Worm (Caenorhabditis elegans): ENCODE measurements around the gene Y64G10A.2.

DNA sequence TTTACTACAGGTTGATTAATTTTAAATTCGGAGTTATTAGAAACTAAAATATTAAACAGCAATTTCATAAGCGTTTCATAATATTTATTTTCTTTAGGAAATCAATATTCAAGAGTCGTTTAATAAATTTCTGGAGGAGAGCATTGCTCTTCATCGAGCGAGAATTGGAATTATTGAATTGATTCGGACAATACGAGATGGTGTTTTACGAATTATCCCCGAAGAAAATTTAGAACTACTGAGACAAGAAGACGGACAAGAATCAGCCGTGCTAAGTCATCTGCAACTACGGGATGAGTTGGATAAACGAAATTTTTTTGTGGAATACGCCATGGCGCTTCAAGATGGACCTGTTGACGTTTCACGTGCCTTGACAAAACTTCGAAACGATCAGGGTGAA is 49.9 kb downstream of the Y64G10A.2 start:
- TF ChIP-seq sox-4 (tag; optimal IDR thresholded peaks at IDR 0.05) (no peak), pqm-1 (tag; optimal IDR thresholded peaks at IDR 0.05) (no peak)
